Worm (Caenorhabditis elegans): Measurements from ENCODE around the gene taf-3.

taf-3 gene

ce11 chrX:16381908-16382307, 49.7 kb downstream of the taf-3 start:
- TF ChIP-seq F13H6.1 (tag; optimal IDR thresholded peaks at IDR 0.05), result no peak
- TF ChIP-seq lsy-2 (tag; optimal IDR thresholded peaks at IDR 0.05), result no peak
- no peak for TF ChIP-seq ztf-4 (tag; optimal IDR thresholded peaks at IDR 0.05)
- TF ChIP-seq lin-39 (tag; optimal IDR thresholded peaks at IDR 0.05), result no peak
- no peak for TF ChIP-seq unc-62 (GFP tag; optimal IDR thresholded peaks at IDR 0.05)
- no peak for TF ChIP-seq mdl-1 (tag; optimal IDR thresholded peaks at IDR 0.05)
- TF ChIP-seq ztf-1 (GFP tag; conservative IDR thresholded peaks at IDR 0.05), result no peak
- TF ChIP-seq nhr-10 (tag; optimal IDR thresholded peaks at IDR 0.05), result no peak

- TF ChIP-seq nhr-21 (tag; optimal IDR thresholded peaks at IDR 0.05), result no peak
- no peak for TF ChIP-seq lin-11 (tag; optimal IDR thresholded peaks at IDR 0.05)
Observed at ce11 chrX:16383084-16383483, 50.8 kb downstream of the taf-3 start.

- TF ChIP-seq lin-13 (GFP tag; optimal IDR thresholded peaks at IDR 0.05), result no peak
- TF ChIP-seq nhr-129 (tag; optimal IDR thresholded peaks at IDR 0.05), result no peak
- TF ChIP-seq egl-27 (tag; optimal IDR thresholded peaks at IDR 0.05), result no peak
- no peak for TF ChIP-seq nhr-21 (tag; optimal IDR thresholded peaks at IDR 0.05)
- TF ChIP-seq mdl-1 (tag; optimal IDR thresholded peaks at IDR 0.05), result no peak
- no peak for TF ChIP-seq Y55F3AM.14 (GFP tag; optimal IDR thresholded peaks at IDR 0.05)
- TF ChIP-seq dmd-4 (tag; optimal IDR thresholded peaks at IDR 0.05), result no peak
Observed at ce11 chrX:16384010-16384409, 51.8 kb downstream of the taf-3 start.

ce11 chrX:16387206-16387605, 55.0 kb downstream of the taf-3 start:
- TF ChIP-seq gmeb-1 (tag; optimal IDR thresholded peaks at IDR 0.05), result no peak
- no peak for TF ChIP-seq unc-62 (GFP tag; optimal IDR thresholded peaks at IDR 0.05)
- TF ChIP-seq elt-3 (tag; optimal IDR thresholded peaks at IDR 0.05), result no peak
- TF ChIP-seq lin-39 (tag; optimal IDR thresholded peaks at IDR 0.05), result no peak
- TF ChIP-seq nhr-10 (tag; optimal IDR thresholded peaks at IDR 0.05), result no peak
- TF ChIP-seq nhr-21 (tag; optimal IDR thresholded peaks at IDR 0.05), result no peak
- no peak for TF ChIP-seq ztf-4 (tag; optimal IDR thresholded peaks at IDR 0.05)
- no peak for TF ChIP-seq sma-3 (GFP tag; optimal IDR thresholded peaks at IDR 0.05)
- TF ChIP-seq lin-13 (GFP tag; optimal IDR thresholded peaks at IDR 0.05), result no peak

ce11 chrX:16387690-16388361, 55.6 kb downstream of the taf-3 start:
- TF ChIP-seq nhr-6 (tag; optimal IDR thresholded peaks at IDR 0.05) (no peak), R02D3.7 (tag; optimal IDR thresholded peaks at IDR 0.05) (no peak), C34F6.9 (tag; optimal IDR thresholded peaks at IDR 0.05) (no peak), sma-9 (GFP tag; optimal IDR thresholded peaks at IDR 0.05) (peak; percentile 58), sma-9 (tag; optimal IDR thresholded peaks at IDR 0.05) (no peak), zag-1 (tag; optimal IDR thresholded peaks at IDR 0.05) (no peak)

ce11 chrX:16388362-16388761, 56.1 kb downstream of the taf-3 start:
- TF ChIP-seq sma-9 (GFP tag; optimal IDR thresholded peaks at IDR 0.05) (peak; percentile 44), sma-9 (tag; optimal IDR thresholded peaks at IDR 0.05) (no peak), ztf-4 (tag; optimal IDR thresholded peaks at IDR 0.05) (no peak)

- TF ChIP-seq sma-9 (GFP tag; optimal IDR thresholded peaks at IDR 0.05), result peak; percentile 14
- no peak for TF ChIP-seq sma-9 (tag; optimal IDR thresholded peaks at IDR 0.05)
- no peak for TF ChIP-seq peb-1 (tag; optimal IDR thresholded peaks at IDR 0.05)
- TF ChIP-seq ama-1 (optimal IDR thresholded peaks at IDR 0.05), result no peak
- TF ChIP-seq crh-2 (tag; optimal IDR thresholded peaks at IDR 0.05), result no peak
- TF ChIP-seq ZK546.5 (tag; optimal IDR thresholded peaks at IDR 0.05), result no peak
- no peak for TF ChIP-seq alr-1 (tag; optimal IDR thresholded peaks at IDR 0.05)
- TF ChIP-seq nhr-21 (tag; optimal IDR thresholded peaks at IDR 0.05), result no peak
- TF ChIP-seq F13H6.1 (tag; optimal IDR thresholded peaks at IDR 0.05), result peak; percentile 53
Observed at ce11 chrX:16389273-16389672, 57.0 kb downstream of the taf-3 start, which contains the start of gene let-2. let-2 (minus strand) TSS chrX:16389340.

Data from whole organism, L2 larva.